Worm (Caenorhabditis elegans): ENCODE results near the gene K06A4.6.
"Not testable (repeated sequence)": the region's sequence is repeated elsewhere in the genome, so short reads cannot be mapped to it uniquely, and the experiment has no call there.

ce11 chrV:9439315-9440002 lies 41.0 kb downstream of the K06A4.6 start, which contains the start of gene Y54B9A.1:
- not testable (repeated sequence) for TF ChIP-seq blmp-1 (tag; optimal IDR thresholded peaks at IDR 0.05); sptf-1 (tag; optimal IDR thresholded peaks at IDR 0.05); lin-13 (tag; optimal IDR thresholded peaks at IDR 0.05); unc-39 (tag; optimal IDR thresholded peaks at IDR 0.05); ztf-11 (tag; optimal IDR thresholded peaks at IDR 0.05); ceh-83 (GFP tag; optimal IDR thresholded peaks at IDR 0.05); unc-62 (GFP tag; optimal IDR thresholded peaks at IDR 0.05); mep-1 (tag; optimal IDR thresholded peaks at IDR 0.05); ces-1 (GFP tag; optimal IDR thresholded peaks at IDR 0.05)

Data from whole organism, mixed stage, embryonic.